Fruit fly (Drosophila melanogaster): ENCODE data around the gene neo.

DNA sequence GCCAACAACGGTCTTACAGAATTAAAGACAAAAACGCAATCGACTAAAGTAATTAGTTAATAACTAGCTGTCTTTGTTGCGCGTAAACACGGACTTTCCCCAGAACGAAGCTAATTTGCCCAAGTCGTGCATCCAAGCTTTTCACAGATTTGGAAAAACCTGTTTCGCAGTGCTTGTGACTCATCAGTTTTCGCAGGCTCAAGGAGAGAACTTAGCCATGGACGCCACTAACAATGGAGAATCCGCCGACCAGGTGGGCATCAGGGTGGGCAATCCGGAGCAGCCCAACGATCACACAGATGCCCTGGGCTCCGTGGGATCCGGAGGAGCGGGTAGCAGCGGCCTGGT is 19.3 kb upstream of the neo start:
- TF ChIP-seq CG3995 (GFP tag; optimal IDR thresholded peaks at IDR 0.05), result no peak
- no peak for TF ChIP-seq B-H1 (GFP tag; IDR thresholded peaks at IDR 0.05)

Data from whole organism, embryonic.